Fruit fly (Drosophila melanogaster) whole organism, embryonic: ENCODE measurements around the gene GstZ1.

Experiments used
- ATbp ChIP-seq: fragments of 200-800 bp; sonication (Bioruptor generic); optimal IDR thresholded peaks from 2 replicates; lab custom pipeline; 2017; ENCODE audit warnings: missing biosample characterization, mild to moderate bottlenecking, missing genetic modification characterization, missing genetic modification reagents
- Abd-B ChIP-seq: fragments of 200-800 bp; sonication (Bioruptor generic); optimal IDR thresholded peaks from 2 replicates; lab custom pipeline; 2018; ENCODE audit warnings: missing biosample characterization, mild to moderate bottlenecking, missing genetic modification characterization, moderate library complexity
- Adf1 ChIP-seq: fragments of 200-800 bp; sonication (Bioruptor generic); IDR thresholded peaks from 2 replicates; pipeline ENCODE4 v1.3.6; 2022; ENCODE audit warnings: missing biosample characterization, missing genetic modification characterization
- Aef1 ChIP-seq: fragments of 200-800 bp; sonication (Bioruptor generic); IDR thresholded peaks from 3 replicates; pipeline ENCODE4 v1.3.6; 2022; ENCODE audit warnings: missing biosample characterization, missing genetic modification characterization
- Atf6 ChIP-seq: fragments of 200-800 bp; sonication (Bioruptor generic); IDR thresholded peaks from 2 replicates; pipeline ENCODE4 v1.3.6; 2022; ENCODE audit warnings: missing biosample characterization, missing genetic modification characterization
- BEAF-32 ChIP-seq: fragments of 200-800 bp; sonication (Bioruptor generic); optimal IDR thresholded peaks from 3 replicates; lab custom pipeline; 2017; ENCODE audit warnings: missing biosample characterization, missing genetic modification characterization, mild to moderate bottlenecking, moderate library complexity, missing genetic modification reagents
- CG10431 ChIP-seq: fragments of 200-800 bp; sonication (Bioruptor generic); optimal IDR thresholded peaks from 3 replicates; lab custom pipeline; 2018; ENCODE audit warnings: missing biosample characterization, mild to moderate bottlenecking, missing genetic modification characterization
- CG11093 ChIP-seq: fragments of 200-800 bp; sonication (Bioruptor generic); IDR thresholded peaks from 3 replicates; pipeline ENCODE4 v1.3.6; 2022; ENCODE audit warnings: missing biosample characterization, missing genetic modification characterization
- CG12104 ChIP-seq: fragments of 200-800 bp; sonication (Bioruptor generic); optimal IDR thresholded peaks from 3 replicates; lab custom pipeline; 2016; ENCODE audit warnings: missing biosample characterization, missing genetic modification characterization
- CG12659 ChIP-seq: fragments of 200-800 bp; sonication (Bioruptor generic); optimal IDR thresholded peaks from 3 replicates; lab custom pipeline; 2017; ENCODE audit warnings: mild to moderate bottlenecking, missing biosample characterization, missing genetic modification reagents, missing genetic modification characterization
- CG14860 ChIP-seq: fragments of 200-800 bp; sonication (Bioruptor generic); IDR thresholded peaks from 3 replicates; pipeline ENCODE4 v1.3.6; 2022; ENCODE audit warnings: missing biosample characterization, missing genetic modification characterization; ENCODE audit not compliant: partially characterized antibody
- CG15011 ChIP-seq: fragments of 200-800 bp; sonication (Bioruptor generic); optimal IDR thresholded peaks from 3 replicates; lab custom pipeline; 2018; ENCODE audit warnings: missing biosample characterization, mild to moderate bottlenecking, missing genetic modification characterization
- CG15269 ChIP-seq: fragments of 200-800 bp; sonication (Bioruptor generic); optimal IDR thresholded peaks from 2 replicates; lab custom pipeline; 2018; ENCODE audit warnings: missing biosample characterization, mild to moderate bottlenecking, missing genetic modification characterization, moderate library complexity
- CG30403 ChIP-seq: fragments of 200-800 bp; sonication (Bioruptor generic); optimal IDR thresholded peaks from 3 replicates; lab custom pipeline; 2016; ENCODE audit warnings: missing biosample characterization, missing genetic modification characterization
- CG4360 ChIP-seq: fragments of 200-800 bp; sonication (Bioruptor generic); IDR thresholded peaks from 2 replicates; pipeline ENCODE4 v1.3.6; 2022; ENCODE audit warnings: missing biosample characterization, missing genetic modification characterization
- CG6765 ChIP-seq: fragments of 200-800 bp; sonication (Bioruptor generic); optimal IDR thresholded peaks from 3 replicates; lab custom pipeline; 2017; ENCODE audit warnings: missing biosample characterization, mild to moderate bottlenecking, missing genetic modification characterization
- CG6854 ChIP-seq: fragments of 200-800 bp; sonication (Bioruptor generic); optimal IDR thresholded peaks from 3 replicates; lab custom pipeline; 2017; ENCODE audit warnings: missing biosample characterization, mild to moderate bottlenecking, missing genetic modification characterization
- CG7963 ChIP-seq: fragments of 200-800 bp; sonication (Bioruptor generic); IDR thresholded peaks from 3 replicates; pipeline ENCODE4 v1.3.6; 2022; ENCODE audit warnings: missing biosample characterization, missing genetic modification characterization; ENCODE audit not compliant: partially characterized antibody
- CG9609 ChIP-seq: fragments of 200-800 bp; sonication (Bioruptor generic); optimal IDR thresholded peaks from 3 replicates; lab custom pipeline; 2016; ENCODE audit warnings: missing biosample characterization, missing genetic modification characterization
- CG9797 ChIP-seq: fragments of 200-800 bp; sonication (Bioruptor generic); optimal IDR thresholded peaks from 3 replicates; lab custom pipeline; 2018; ENCODE audit warnings: missing biosample characterization, mild to moderate bottlenecking, missing genetic modification characterization
- Camta ChIP-seq: fragments of 200-800 bp; sonication (Bioruptor generic); optimal IDR thresholded peaks from 2 replicates; lab custom pipeline; 2016; ENCODE audit warnings: missing biosample characterization, missing genetic modification characterization
- CkIIα-i1 ChIP-seq: fragments of 200-800 bp; sonication (Bioruptor generic); IDR thresholded peaks from 2 replicates; pipeline ENCODE4 v1.3.6; 2022; ENCODE audit warnings: missing biosample characterization, missing genetic modification characterization
- ERR ChIP-seq: fragments of 200-800 bp; sonication (Bioruptor generic); optimal IDR thresholded peaks from 2 replicates; lab custom pipeline; 2016; ENCODE audit warnings: missing biosample characterization, missing genetic modification characterization
- Eip74EF ChIP-seq, 2 experiments: fragments of 200-800 bp in 1 of 2; fragments of >200 bp in 1 of 2; sonication (Bioruptor generic) in 1 of 2; optimal IDR thresholded peaks; 2 replicates each; lab custom pipeline; 2017 to 2019; ENCODE audit warnings: missing biosample characterization in 2 of 2, missing genetic modification characterization in 2 of 2, mild to moderate bottlenecking in 1 of 2, moderate library complexity in 1 of 2
- Fer3 ChIP-seq: fragments of 200-800 bp; sonication (Bioruptor generic); optimal IDR thresholded peaks from 2 replicates; lab custom pipeline; 2018; ENCODE audit warnings: missing biosample characterization, mild to moderate bottlenecking, missing genetic modification characterization, moderate library complexity
- HHEX ChIP-seq: fragments of 200-800 bp; sonication (Bioruptor generic); optimal IDR thresholded peaks from 3 replicates; lab custom pipeline; 2017; ENCODE audit warnings: missing biosample characterization, mild to moderate bottlenecking, missing genetic modification characterization, missing genetic modification reagents
- Hsf ChIP-seq: fragments of 200-800 bp; sonication (Bioruptor generic); optimal IDR thresholded peaks from 3 replicates; lab custom pipeline; 2016; ENCODE audit warnings: missing biosample characterization, missing genetic modification characterization
- Lim3 ChIP-seq: fragments of 200-800 bp; sonication (Bioruptor generic); IDR thresholded peaks from 2 replicates; pipeline ENCODE4 v1.3.6; 2022; ENCODE audit warnings: missing biosample characterization, missing genetic modification characterization
- NK7.1 ChIP-seq: fragments of 200-800 bp; sonication (Bioruptor generic); optimal IDR thresholded peaks from 3 replicates; lab custom pipeline; 2016; ENCODE audit warnings: missing biosample characterization, missing genetic modification characterization
- Oaz ChIP-seq: fragments of 200-800 bp; sonication (Bioruptor generic); IDR thresholded peaks from 2 replicates; pipeline ENCODE4 v1.3.6; 2022; ENCODE audit warnings: missing biosample characterization, missing genetic modification characterization
- Rfx ChIP-seq: fragments of 200-800 bp; sonication (Bioruptor generic); IDR thresholded peaks from 2 replicates; pipeline ENCODE4 v1.3.6; 2022; ENCODE audit warnings: missing biosample characterization, missing genetic modification characterization
- Sry-β ChIP-seq: fragments of 200-800 bp; sonication (Bioruptor generic); optimal IDR thresholded peaks from 2 replicates; lab custom pipeline; 2018; ENCODE audit warnings: missing biosample characterization, mild to moderate bottlenecking, missing genetic modification characterization, moderate library complexity
- ap ChIP-seq: fragments of 200-800 bp; sonication (Bioruptor generic); IDR thresholded peaks from 2 replicates; pipeline ENCODE4 v1.3.6; 2022; ENCODE audit warnings: missing biosample characterization, missing genetic modification characterization
- az2 ChIP-seq: fragments of 200-800 bp; sonication (Bioruptor generic); optimal IDR thresholded peaks from 3 replicates; lab custom pipeline; 2016; ENCODE audit warnings: missing biosample characterization, missing genetic modification characterization
- bab2 ChIP-seq: fragments of 200-800 bp; sonication (Bioruptor generic); optimal IDR thresholded peaks from 2 replicates; lab custom pipeline; 2016; ENCODE audit warnings: missing biosample characterization, missing genetic modification characterization
- cato ChIP-seq: fragments of 200-800 bp; sonication (Bioruptor generic); optimal IDR thresholded peaks from 2 replicates; lab custom pipeline; 2016; ENCODE audit warnings: missing biosample characterization, missing genetic modification characterization, borderline replicate concordance
- ci ChIP-seq: fragments of 200-800 bp; sonication (Bioruptor generic); IDR thresholded peaks from 3 replicates; pipeline ENCODE4 v1.3.6; 2022; ENCODE audit warnings: missing biosample characterization, missing genetic modification characterization
- fd102C ChIP-seq: fragments of 200-800 bp; sonication (Bioruptor generic); optimal IDR thresholded peaks from 2 replicates; lab custom pipeline; 2018; ENCODE audit warnings: missing biosample characterization, mild to moderate bottlenecking, missing genetic modification characterization, moderate library complexity
- ftz-f1 ChIP-seq: fragments of 200-800 bp; sonication (Bioruptor generic); optimal IDR thresholded peaks from 2 replicates; lab custom pipeline; 2016; ENCODE audit warnings: missing biosample characterization, missing genetic modification characterization
- gcm ChIP-seq: fragments of 200-800 bp; sonication (Bioruptor generic); optimal IDR thresholded peaks from 2 replicates; lab custom pipeline; 2019; ENCODE audit warnings: missing biosample characterization, mild to moderate bottlenecking, missing genetic modification characterization, moderate library complexity
- ham ChIP-seq: fragments of 200-800 bp; sonication (Bioruptor generic); IDR thresholded peaks from 2 replicates; pipeline ENCODE4 v1.3.6; 2022; ENCODE audit warnings: missing biosample characterization, missing genetic modification characterization
- hb ChIP-seq: fragments of 200-800 bp; sonication (Bioruptor generic); IDR thresholded peaks from 3 replicates; pipeline ENCODE4 v1.3.6; 2022; ENCODE audit warnings: missing biosample characterization, missing genetic modification characterization; ENCODE audit not compliant: partially characterized antibody
- jumu ChIP-seq: fragments of 200-800 bp; sonication (Bioruptor generic); optimal IDR thresholded peaks from 3 replicates; lab custom pipeline; 2016; ENCODE audit warnings: missing biosample characterization, missing genetic modification characterization
- nerfin-2 ChIP-seq: fragments of 200-800 bp; sonication (Bioruptor generic); IDR thresholded peaks from 2 replicates; pipeline ENCODE4 v1.3.6; 2022; ENCODE audit warnings: missing biosample characterization, missing genetic modification characterization; ENCODE audit not compliant: partially characterized antibody
- nmo ChIP-seq: fragments of 200-800 bp; sonication (Bioruptor generic); optimal IDR thresholded peaks from 2 replicates; lab custom pipeline; 2018; ENCODE audit warnings: missing biosample characterization, mild to moderate bottlenecking, missing genetic modification characterization, moderate library complexity
- odd ChIP-seq: fragments of 200-800 bp; sonication (Bioruptor generic); optimal IDR thresholded peaks from 2 replicates; lab custom pipeline; 2017; ENCODE audit warnings: missing biosample characterization, mild to moderate bottlenecking, missing genetic modification characterization
- p53 ChIP-seq: fragments of 200-800 bp; sonication (Bioruptor generic); optimal IDR thresholded peaks from 2 replicates; lab custom pipeline; 2016; ENCODE audit warnings: missing biosample characterization, missing genetic modification characterization
- peb ChIP-seq: fragments of 200-800 bp; sonication (Bioruptor generic); IDR thresholded peaks from 2 replicates; pipeline ENCODE4 v1.3.6; 2022; ENCODE audit warnings: missing biosample characterization, missing genetic modification characterization
- so ChIP-seq: fragments of 200-800 bp; sonication (Bioruptor generic); IDR thresholded peaks from 3 replicates; pipeline ENCODE4 v1.3.6; 2022; ENCODE audit warnings: missing biosample characterization, missing genetic modification characterization
- sob ChIP-seq: fragments of 200-800 bp; sonication (Bioruptor generic); IDR thresholded peaks from 2 replicates; pipeline ENCODE4 v1.3.6; 2022; ENCODE audit warnings: missing biosample characterization, missing genetic modification characterization
- z ChIP-seq: fragments of 200-800 bp; sonication (Bioruptor generic); IDR thresholded peaks from 3 replicates; pipeline ENCODE4 v1.3.6; 2022; ENCODE audit warnings: missing biosample characterization, missing genetic modification characterization
- zen ChIP-seq: fragments of 200-800 bp; sonication (Bioruptor generic); optimal IDR thresholded peaks from 3 replicates; lab custom pipeline; 2018; ENCODE audit warnings: missing biosample characterization, mild to moderate bottlenecking, missing genetic modification characterization, moderate library complexity
- zen2 ChIP-seq: fragments of 200-800 bp; sonication (Bioruptor generic); IDR thresholded peaks from 3 replicates; pipeline ENCODE4 v1.3.6; 2022; ENCODE audit warnings: missing biosample characterization, missing genetic modification characterization; ENCODE audit not compliant: partially characterized antibody

The GstZ1 gene

DNA sequence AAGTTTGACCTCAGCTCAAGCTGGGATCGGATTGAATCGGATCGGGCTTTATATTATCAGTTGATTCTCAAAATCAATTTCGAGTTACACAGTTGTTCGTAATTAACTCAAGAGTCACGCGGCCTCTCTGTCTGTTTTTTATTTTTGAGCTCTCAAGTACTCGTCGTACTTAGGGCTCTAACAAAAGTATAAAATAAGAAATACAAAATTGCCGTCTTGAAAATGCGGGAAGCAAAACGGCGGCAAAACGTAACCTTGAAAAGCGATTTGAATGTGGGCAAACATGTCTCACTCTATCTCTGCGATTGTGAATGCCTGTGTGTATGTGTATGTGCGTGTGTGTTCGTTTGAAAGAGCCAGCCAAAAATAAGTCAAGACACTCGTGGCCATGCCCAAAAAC is 18.7 kb downstream of the GstZ1 start (continued):
- TF ChIP-seq hb (GFP tag; lab: Robert Waterston, UW): no peak
- no peak for TF ChIP-seq zen (tag; lab: Kevin White, UChicago)
- TF ChIP-seq Aef1: no peak
- peak; percentile 83 for TF ChIP-seq ftz-f1
- TF ChIP-seq Hsf (GFP tag; lab: Kevin White, UChicago): no peak
- TF ChIP-seq Camta: no peak
- TF ChIP-seq Adf1: no peak
- no peak for TF ChIP-seq ci
- no peak for TF ChIP-seq ham (GFP tag; lab: Robert Waterston, UW)
- no peak for TF ChIP-seq CG30403 (GFP tag; lab: Kevin White, UChicago)
- TF ChIP-seq so (GFP tag; lab: Robert Waterston, UW): no peak
- TF ChIP-seq HHEX: no peak
- no peak for TF ChIP-seq CG4360 (GFP tag; lab: Robert Waterston, UW)
- no peak for TF ChIP-seq Abd-B (GFP tag; lab: Kevin White, UChicago)
- TF ChIP-seq odd (GFP tag; lab: Kevin White, UChicago): no peak
- TF ChIP-seq CkIIα-i1 (GFP tag; lab: Robert Waterston, UW): no peak
- TF ChIP-seq CG12104 (GFP tag; lab: Kevin White, UChicago): no peak
- no peak for TF ChIP-seq CG15011 (GFP tag; lab: Kevin White, UChicago)
- no peak for TF ChIP-seq CG14860
- TF ChIP-seq gcm (GFP tag; lab: Kevin White, UChicago): no peak
- no peak for TF ChIP-seq Fer3 (tag; lab: Kevin White, UChicago)
- no peak for TF ChIP-seq CG7963
- 0 out of 2 replicates have a peak, but pooled peaks have one; percentile 19 for TF ChIP-seq sob (GFP tag; lab: Robert Waterston, UW)
- no peak for TF ChIP-seq Eip74EF (GFP tag; optimal IDR thresholded peaks at IDR 0.05; lab: Kevin White, UChicago)
- no peak for TF ChIP-seq ATbp (GFP tag; lab: Kevin White, UChicago)
- TF ChIP-seq peb: no peak
- no peak for TF ChIP-seq CG6854 (GFP tag; lab: Kevin White, UChicago)
- no peak for TF ChIP-seq jumu
- no peak for TF ChIP-seq fd102C (GFP tag; lab: Kevin White, UChicago)
- no peak for TF ChIP-seq BEAF-32 (GFP tag; lab: Kevin White, UChicago)
- TF ChIP-seq Sry-β (GFP tag; lab: Kevin White, UChicago): no peak
- peak; percentile 51; the same call in 1 of the 3 replicates for TF ChIP-seq z (GFP tag; lab: Robert Waterston, UW)
- TF ChIP-seq cato: no peak
- TF ChIP-seq nmo (GFP tag; lab: Kevin White, UChicago): no peak
- TF ChIP-seq CG11093: no peak
- no peak for TF ChIP-seq ERR
- TF ChIP-seq Atf6 (GFP tag; lab: Robert Waterston, UW): no peak
- no peak for TF ChIP-seq Oaz (GFP tag; lab: Robert Waterston, UW)
- TF ChIP-seq nerfin-2 (GFP tag; lab: Robert Waterston, UW): no peak
- TF ChIP-seq az2 (GFP tag; lab: Kevin White, UChicago): no peak
- no peak for TF ChIP-seq p53 (GFP tag; lab: Kevin White, UChicago)

DNA sequence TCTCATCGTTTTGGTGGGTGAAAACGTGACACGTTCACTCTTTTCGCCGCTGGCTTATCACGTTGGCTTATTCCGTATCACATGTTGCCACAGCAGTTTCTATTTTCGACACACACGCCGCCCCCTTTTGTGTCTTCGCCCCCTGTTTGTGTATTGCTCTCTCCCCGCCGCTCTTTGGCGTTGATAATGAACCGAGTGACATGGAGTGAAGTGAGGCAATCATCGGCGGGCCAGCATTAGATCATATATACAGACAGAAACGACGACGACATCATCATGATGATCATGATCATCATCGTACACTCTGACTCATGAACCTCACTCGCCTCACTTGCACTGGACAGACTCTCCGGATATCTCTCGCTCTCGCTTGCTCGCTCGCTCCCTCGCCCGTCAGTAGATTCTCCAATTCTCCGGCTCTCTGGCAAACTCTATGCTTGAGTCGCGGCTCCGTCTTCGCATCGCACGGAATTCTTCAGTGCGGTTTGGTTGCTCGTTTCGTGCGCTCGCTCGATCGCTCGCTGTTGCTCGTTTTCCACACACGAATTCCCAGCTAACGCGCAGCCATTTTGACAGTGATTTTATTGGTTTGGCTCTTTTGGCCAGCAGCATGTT is 19.9 kb downstream of the GstZ1 start:
- TF ChIP-seq ap (GFP tag; lab: Robert Waterston, UW) (no peak), Lim3 (GFP tag; lab: Robert Waterston, UW) (no peak), CG15269 (tag; lab: Kevin White, UChicago) (peak; percentile 55), CG10431 (GFP tag; lab: Kevin White, UChicago) (no peak), CG9797 (GFP tag; lab: Kevin White, UChicago) (no peak), NK7.1 (GFP tag; lab: Kevin White, UChicago) (peak; percentile 15), Rfx (0 out of 2 replicates have a peak, but pooled peaks have one; percentile 36), CG6765 (GFP tag; lab: Kevin White, UChicago) (no peak), zen2 (GFP tag; lab: Robert Waterston, UW) (peak; percentile 84; the same call in 2 of the 3 replicates), CG12659 (GFP tag; lab: Kevin White, UChicago) (no peak), CG9609 (GFP tag; lab: Kevin White, UChicago) (no peak), bab2 (GFP tag; lab: Kevin White, UChicago) (no peak)
